Worm (Caenorhabditis elegans): ENCODE data around the gene T01G5.8.
A peak's percentile ranks its signal among the peaks of the same experiment; 100 is the strongest.

The T01G5.8 gene

DNA sequence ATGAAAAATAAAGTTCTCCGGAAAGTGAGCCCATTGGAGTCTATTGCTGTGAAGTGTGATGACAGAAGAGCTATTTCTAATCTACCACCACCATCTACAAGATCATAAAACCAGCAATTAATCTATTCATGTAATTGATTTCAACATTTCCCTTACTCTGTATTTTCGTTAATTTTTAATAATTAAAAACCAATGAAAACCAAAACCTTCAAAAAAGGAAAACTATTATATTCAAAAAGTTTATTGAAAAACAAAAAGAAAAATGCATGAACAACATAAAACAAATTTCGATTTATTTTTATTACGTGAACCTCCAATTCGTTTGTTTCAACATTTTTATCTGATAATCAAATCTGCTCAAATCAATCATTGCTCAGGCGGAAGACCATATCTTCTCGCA, 16.6 kb upstream of the T01G5.8 start, which contains the start of gene C01G10.1:
Gene C01G10.1 (plus strand): TSS at position 301 of the 400 bp plus-strand sequence.
- no peak for TF ChIP-seq zfp-2 (tag; optimal IDR thresholded peaks at IDR 0.05)
- TF ChIP-seq mdt-29 (GFP tag; IDR thresholded peaks at IDR 0.05), result no peak
- no peak for TF ChIP-seq nhr-10 (tag; optimal IDR thresholded peaks at IDR 0.05)
- no peak for TF ChIP-seq mxl-2 (GFP tag; conservative IDR thresholded peaks at IDR 0.05)
- TF ChIP-seq pha-4 (GFP tag; IDR thresholded peaks at IDR 0.05), result no peak
- no peak for TF ChIP-seq pha-4 (tag; optimal IDR thresholded peaks at IDR 0.05)
- TF ChIP-seq nhr-41 (GFP tag; IDR thresholded peaks at IDR 0.05), result no peak
- no peak for TF ChIP-seq T20F7.1 (GFP tag; optimal IDR thresholded peaks at IDR 0.05)
- TF ChIP-seq F44E2.7 (GFP tag; IDR thresholded peaks at IDR 0.05), result no peak

DNA sequence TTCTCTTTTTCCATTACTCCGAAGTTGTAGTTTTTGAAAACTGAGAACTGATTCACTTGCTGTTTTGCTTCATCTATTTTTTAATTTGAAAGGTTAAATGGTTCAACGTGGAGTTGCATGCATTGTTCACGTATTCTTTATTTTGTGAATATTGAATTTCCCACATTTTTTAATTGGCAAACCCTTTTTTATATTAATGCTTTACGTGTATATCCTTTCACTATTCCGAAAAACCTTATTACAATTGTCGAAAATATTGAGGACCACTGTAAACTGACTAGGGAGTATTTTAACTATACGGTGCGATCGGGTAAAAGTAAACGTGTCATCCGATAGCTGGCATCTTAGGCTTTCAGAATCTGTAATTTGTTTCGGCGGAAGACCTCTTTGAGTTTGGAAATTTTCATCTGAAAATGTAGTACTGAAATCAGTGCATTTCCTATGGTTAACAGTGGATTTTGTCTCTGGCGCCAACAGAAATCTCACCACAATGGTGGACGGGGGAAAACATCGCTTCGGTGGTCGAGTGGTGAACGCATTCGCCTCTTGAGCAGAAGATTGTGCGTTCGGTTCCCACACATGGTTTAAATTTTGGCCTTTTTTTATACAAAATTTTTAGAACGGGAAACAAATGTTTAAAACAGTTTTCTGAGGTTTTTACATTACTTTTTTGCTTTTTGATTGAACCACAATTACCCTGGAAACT, 10.0 kb upstream of the T01G5.8 start, which contains the start of gene C01G10.14:
Gene C01G10.14 (minus strand): TSS at position 51 of the 706 bp plus-strand sequence.
- TF ChIP-seq egl-43 (GFP tag; IDR thresholded peaks at IDR 0.05) (0 out of 2 replicates have a peak, but pooled peaks have one; percentile 14), lim-7 (GFP tag; IDR thresholded peaks at IDR 0.05) (peak; percentile 67), ceh-44 (GFP tag; IDR thresholded peaks at IDR 0.05) (0 out of 2 replicates have a peak, but pooled peaks have one; percentile 37), dmd-8 (GFP tag; IDR thresholded peaks at IDR 0.05) (0 out of 2 replicates have a peak, but pooled peaks have one; percentile 58), hmg-1.1 (GFP tag; IDR thresholded peaks at IDR 0.05) (peak; percentile 21; the same call in 1 of the 2 replicates)

DNA sequence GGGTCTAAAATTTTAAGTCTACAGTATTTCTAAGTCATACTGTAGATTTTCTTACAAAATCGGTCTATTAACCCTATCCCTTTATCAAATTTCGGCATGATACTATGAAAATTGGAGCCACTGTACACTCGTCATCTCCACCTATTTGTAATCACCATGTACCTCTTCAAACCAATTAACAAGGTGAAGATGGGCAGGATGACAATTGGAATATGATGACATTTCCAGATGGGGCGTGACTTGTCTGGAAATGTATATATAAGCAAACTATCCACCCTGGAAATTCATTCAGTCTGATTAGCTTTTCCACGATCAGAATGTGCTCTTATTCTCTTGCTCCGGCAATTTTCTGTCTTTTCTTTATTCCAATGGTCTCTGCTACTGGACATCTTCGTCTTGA, 6.8 kb upstream of the T01G5.8 start, which contains the start of gene Y75B12A.2:
Gene Y75B12A.2 (plus strand): TSS at position 301 of the 400 bp plus-strand sequence.
- TF ChIP-seq hlh-30 (tag; optimal IDR thresholded peaks at IDR 0.05; ENCODE audit: insufficient read depth) (no peak), set-16 (GFP tag; IDR thresholded peaks at IDR 0.05) (no peak), tag-97 (GFP tag; IDR thresholded peaks at IDR 0.05) (no peak), daf-8 (GFP tag; IDR thresholded peaks at IDR 0.05) (no peak), unc-62 (GFP tag; optimal IDR thresholded peaks at IDR 0.05 in 1 of 2) (no peak), unc-62 (tag; optimal IDR thresholded peaks at IDR 0.05) (no peak), nhr-48 (tag; optimal IDR thresholded peaks at IDR 0.05) (no peak), nhr-111 (GFP tag; optimal IDR thresholded peaks at IDR 0.05) (no peak), spr-3 (GFP tag; optimal IDR thresholded peaks at IDR 0.05) (no peak)

DNA sequence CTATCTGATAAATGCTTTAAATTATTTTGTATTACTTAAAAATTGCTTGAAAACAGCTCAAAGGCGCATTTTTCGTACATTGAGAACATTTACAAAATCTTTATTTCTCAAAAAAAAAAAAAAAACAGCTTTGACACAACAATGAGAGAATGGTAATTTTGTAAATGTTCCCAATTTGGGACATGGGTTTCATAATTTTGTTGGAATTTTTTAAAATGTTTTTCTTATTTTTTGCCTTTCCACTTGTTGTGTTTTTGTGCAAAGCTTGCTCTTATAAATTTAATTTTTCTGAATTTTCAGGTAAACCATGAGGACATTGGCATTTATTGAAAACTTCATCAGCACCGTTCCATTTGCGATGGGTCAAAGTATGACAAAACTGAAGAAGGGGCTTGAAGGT, 4.4 kb upstream of the T01G5.8 start, which contains the start of gene T01G5.7:
Gene T01G5.7 (plus strand): TSS at position 301 of the 400 bp plus-strand sequence.
- TF ChIP-seq Y48G9A.11 (GFP tag; IDR thresholded peaks at IDR 0.05) (no peak), vab-7 (GFP tag; IDR thresholded peaks at IDR 0.05) (no peak), mdt-29 (GFP tag; IDR thresholded peaks at IDR 0.05) (no peak), mxl-3 (GFP tag; optimal IDR thresholded peaks at IDR 0.05) (no peak), madf-5 (GFP tag; IDR thresholded peaks at IDR 0.05) (no peak), ctbp-1 (GFP tag; IDR thresholded peaks at IDR 0.05) (no peak), ceh-62 (tag; optimal IDR thresholded peaks at IDR 0.05) (no peak), hlh-11 (tag; optimal IDR thresholded peaks at IDR 0.05) (no peak), snpc-4 (tag; optimal IDR thresholded peaks at IDR 0.05) (no peak), D1046.2 (GFP tag; IDR thresholded peaks at IDR 0.05) (no peak), F44E2.7 (GFP tag; IDR thresholded peaks at IDR 0.05) (no peak), nhr-28 (tag; optimal IDR thresholded peaks at IDR 0.05) (no peak), lin-15B (tag; optimal IDR thresholded peaks at IDR 0.05) (no peak), ces-1 (GFP tag; optimal IDR thresholded peaks at IDR 0.05) (no peak), dmd-9 (GFP tag; IDR thresholded peaks at IDR 0.05) (no peak), mep-1 (tag; optimal IDR thresholded peaks at IDR 0.05) (no peak), gei-8 (GFP tag; optimal IDR thresholded peaks at IDR 0.05) (no peak), zfp-2 (tag; optimal IDR thresholded peaks at IDR 0.05) (no peak)

Data from whole organism, L4 larva.